Worm (Caenorhabditis elegans): ENCODE data around the gene nhr-190.

nhr-190 gene

ce11 chrV:660210-660609 lies 17.5 kb upstream of the nhr-190 start, which contains the start of gene F31F4.17:
Gene F31F4.17, minus strand, starts transcription at chrV:660310.
- TF ChIP-seq snpc-1.1 (tag; optimal IDR thresholded peaks at IDR 0.05; ENCODE audit: insufficient read depth) (no peak), unc-130 (GFP tag; optimal IDR thresholded peaks at IDR 0.05) (no peak), lin-26 (GFP tag; IDR thresholded peaks at IDR 0.05) (no peak), Y95B8A.8 (GFP tag; IDR thresholded peaks at IDR 0.05) (no peak), nfya-1 (tag; optimal IDR thresholded peaks at IDR 0.05; ENCODE audit: borderline replicate concordance, insufficient read depth) (no peak), dpff-1 (tag; optimal IDR thresholded peaks at IDR 0.05) (no peak), somi-1 (GFP tag; optimal IDR thresholded peaks at IDR 0.05) (no peak), ztf-3 (GFP tag; optimal IDR thresholded peaks at IDR 0.05) (no peak), F57C9.4 (tag; optimal IDR thresholded peaks at IDR 0.05) (no peak), ceh-91 (GFP tag; IDR thresholded peaks at IDR 0.05) (no peak), Y53G8AR.9 (GFP tag; conservative IDR thresholded peaks at IDR 0.05) (no peak)

- TF ChIP-seq hsf-1 (GFP tag; IDR thresholded peaks at IDR 0.05) (0 out of 2 replicates have a peak, but pooled peaks have one; percentile 35), ceh-91 (GFP tag; IDR thresholded peaks at IDR 0.05) (peak; percentile 44; the same call in 1 of the 2 replicates), Y53F4B.3 (GFP tag; IDR thresholded peaks at IDR 0.05) (peak; percentile 99; the same call in 1 of the 2 replicates), madf-3 (GFP tag; IDR thresholded peaks at IDR 0.05) (peak; percentile 74; the same call in 1 of the 2 replicates), egrh-3 (GFP tag; IDR thresholded peaks at IDR 0.05) (peak; percentile 92)
Measured at ce11 chrV:658140-658539, 15.4 kb upstream of the nhr-190 start.

- TF ChIP-seq let-607 (tag; optimal IDR thresholded peaks at IDR 0.05) = no peak
- no peak for TF ChIP-seq T26A5.8 (tag; optimal IDR thresholded peaks at IDR 0.05)
- TF ChIP-seq ZK185.1 (tag; optimal IDR thresholded peaks at IDR 0.05; ENCODE audit: poor library complexity, severe bottlenecking) = no peak
- TF ChIP-seq hmg-20 (GFP tag; IDR thresholded peaks at IDR 0.05) = no peak
- no peak for TF ChIP-seq egl-18 (GFP tag; IDR thresholded peaks at IDR 0.05)
- TF ChIP-seq mxl-1 (tag; optimal IDR thresholded peaks at IDR 0.05) = no peak
- no peak for TF ChIP-seq B0336.3 (GFP tag; IDR thresholded peaks at IDR 0.05)
- no peak for TF ChIP-seq Y53F4B.3 (GFP tag; IDR thresholded peaks at IDR 0.05)
- TF ChIP-seq dox-1 (GFP tag; IDR thresholded peaks at IDR 0.05) = no peak
- no peak for TF ChIP-seq ztf-25 (GFP tag; IDR thresholded peaks at IDR 0.05)
- no peak for TF ChIP-seq lsy-27 (tag; optimal IDR thresholded peaks at IDR 0.05; ENCODE audit: borderline replicate concordance, insufficient read depth)
- TF ChIP-seq egl-44 (GFP tag; IDR thresholded peaks at IDR 0.05) = no peak
- TF ChIP-seq F23B12.7 (tag; optimal IDR thresholded peaks at IDR 0.05; ENCODE audit: insufficient read depth) = no peak
- no peak for TF ChIP-seq efl-1 (GFP tag; optimal IDR thresholded peaks at IDR 0.05)
Measured at ce11 chrV:657678-658077, 15.0 kb upstream of the nhr-190 start, which contains the start of gene srh-246. Gene srh-246, minus strand, starts transcription at chrV:657778.

- TF ChIP-seq B0019.2 (GFP tag; conservative IDR thresholded peaks at IDR 0.05) = no peak
- no peak for TF ChIP-seq rpc-1 (optimal IDR thresholded peaks at IDR 0.05)
- no peak for TF ChIP-seq rpc-1 (tag; optimal IDR thresholded peaks at IDR 0.05)
- no peak for TF ChIP-seq dpff-1 (tag; optimal IDR thresholded peaks at IDR 0.05)
- TF ChIP-seq lin-26 (GFP tag; IDR thresholded peaks at IDR 0.05) = no peak
- TF ChIP-seq egrh-3 (GFP tag; IDR thresholded peaks at IDR 0.05) = no peak
- TF ChIP-seq K12H6.12 (tag; optimal IDR thresholded peaks at IDR 0.05) = no peak
Measured at ce11 chrV:655823-656222, 13.1 kb upstream of the nhr-190 start, which contains the start of gene srh-245. Gene srh-245, minus strand, starts transcription at chrV:655923.

- no peak for TF ChIP-seq tbp1 (GFP tag; optimal IDR thresholded peaks at IDR 0.05)
Measured at ce11 chrV:654402-654801, 11.7 kb upstream of the nhr-190 start, which contains the start of gene srj-6. Gene srj-6, minus strand, starts transcription at chrV:654502.

Data from whole organism, young adult.